Fruit fly (Drosophila melanogaster) whole organism: ENCODE data around the gene ATPsynC.

Experiments
- CG8478 ChIP-seq: fragments of >200 bp; optimal IDR thresholded peaks from 2 replicates; lab custom pipeline; 2018; ENCODE audit warnings: inconsistent platforms
- Dll ChIP-seq: fragments of >200 bp; optimal IDR thresholded peaks from 2 replicates; lab custom pipeline; 2017
- EcR ChIP-seq, 2 experiments: fragments of >200 bp; optimal IDR thresholded peaks; 2 replicates each; lab custom pipeline; 2017; ENCODE audit warnings: missing biosample characterization in 2 of 2, missing genetic modification characterization in 2 of 2, missing genetic modification reagents in 2 of 2
- pan ChIP-seq: fragments of >200 bp; optimal IDR thresholded peaks from 2 replicates; lab custom pipeline; 2017
- psq ChIP-seq: fragments of >200 bp; optimal IDR thresholded peaks from 2 replicates; lab custom pipeline; 2017
- usp ChIP-seq: fragments of >200 bp; optimal IDR thresholded peaks from 2 replicates; lab custom pipeline; 2017; ENCODE audit warnings: missing biosample characterization, missing genetic modification characterization, mixed read lengths

Gene ATPsynC

DNA sequence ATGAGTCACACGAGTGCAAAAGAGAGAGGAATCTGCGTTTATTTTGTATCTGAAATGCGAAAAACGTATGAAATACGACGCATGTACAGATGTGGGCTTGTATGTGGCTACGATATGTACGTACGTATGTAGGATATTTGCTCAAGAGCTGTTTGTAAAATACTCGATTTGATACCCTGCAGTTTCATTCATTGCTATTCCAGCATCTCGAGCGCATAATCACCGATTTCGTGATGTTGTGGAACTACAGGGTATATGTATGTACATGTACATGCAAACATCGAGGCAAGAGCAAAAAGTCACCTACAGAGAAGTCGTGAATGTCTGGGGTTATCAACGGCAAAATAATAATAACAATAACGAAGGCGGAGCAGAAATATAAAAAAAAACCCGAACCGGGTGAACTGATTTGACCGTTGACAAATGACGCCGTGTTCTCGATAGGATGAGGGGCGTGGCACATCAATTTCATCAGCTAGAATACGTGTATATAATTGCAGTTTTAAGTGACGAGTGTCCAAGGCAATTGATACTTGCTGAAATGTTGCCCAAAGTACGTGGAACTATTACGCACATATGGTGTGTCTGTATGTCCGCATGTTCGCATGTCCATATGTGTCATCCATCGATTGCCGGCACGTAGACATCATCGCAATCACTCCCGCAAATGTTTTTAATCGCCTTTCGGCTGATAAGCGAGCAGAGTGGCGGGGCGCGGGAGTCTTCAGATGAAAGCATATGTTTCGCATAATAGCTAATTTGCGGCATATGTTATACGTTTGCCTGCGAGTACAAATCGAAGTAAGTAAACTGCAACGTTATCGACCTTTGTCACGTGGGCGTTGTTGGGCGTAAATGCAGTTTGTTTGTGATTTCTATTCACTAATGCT lies 4.8 kb upstream of the ATPsynC start:
- TF ChIP-seq Dll (no peak), pan (lab: Kevin White, UChicago) (no peak), psq (no peak), EcR (GFP tag; optimal IDR thresholded peaks at IDR 0.05; lab: Kevin White, UChicago) (no peak), usp (GFP tag; lab: Kevin White, UChicago) (no peak), CG8478 (lab: Kevin White, UChicago) (no peak)

dm6 chr3R:31222890-31223569 lies 3.6 kb upstream of the ATPsynC start:
- TF ChIP-seq Dll: no peak
- TF ChIP-seq EcR (GFP tag; optimal IDR thresholded peaks at IDR 0.05; lab: Kevin White, UChicago): no peak
- no peak for TF ChIP-seq CG8478 (lab: Kevin White, UChicago)
- TF ChIP-seq usp (GFP tag; lab: Kevin White, UChicago): no peak
- TF ChIP-seq pan (lab: Kevin White, UChicago): no peak
- TF ChIP-seq psq: no peak

- TF ChIP-seq usp (GFP tag; lab: Kevin White, UChicago) (no peak), Dll (no peak), psq (no peak), CG8478 (lab: Kevin White, UChicago) (no peak), EcR (GFP tag; optimal IDR thresholded peaks at IDR 0.05; lab: Kevin White, UChicago) (no peak), pan (lab: Kevin White, UChicago) (no peak)
Measured at dm6 chr3R:31222125-31222889, 2.9 kb upstream of the ATPsynC start.

DNA sequence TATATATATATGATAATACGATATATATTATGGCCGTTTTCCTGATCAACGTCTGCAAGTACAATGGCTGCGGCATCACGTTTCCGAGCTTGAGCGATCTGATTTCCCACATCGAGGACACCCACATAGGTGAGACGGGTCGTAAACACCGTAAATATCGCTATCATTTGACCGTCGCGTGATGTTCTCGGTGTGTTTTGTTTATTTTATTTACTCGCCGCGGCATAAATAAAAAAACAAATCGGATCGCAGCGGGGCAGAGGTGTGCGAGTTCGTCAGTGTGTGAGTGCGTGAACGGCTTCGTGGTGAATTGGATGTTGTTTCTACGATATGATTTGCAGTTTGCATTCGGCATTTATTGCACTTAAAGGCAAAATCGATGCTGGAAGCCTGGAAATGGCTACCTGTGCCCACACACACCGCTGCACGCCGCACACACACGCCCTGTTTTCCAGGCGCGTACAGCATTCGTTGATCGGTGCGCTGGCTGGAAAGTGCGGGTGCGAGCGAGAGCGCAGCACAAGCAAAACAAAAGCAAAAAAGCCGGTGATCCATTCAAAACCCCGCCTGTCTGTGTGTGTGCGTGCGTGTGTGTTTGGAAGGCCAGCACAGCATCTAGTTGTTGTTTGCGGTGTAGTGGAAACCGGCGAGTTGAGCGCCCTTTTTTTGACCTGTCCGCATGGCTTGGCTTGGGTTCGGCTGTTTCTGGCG lies 2.1 kb upstream of the ATPsynC start:
- TF ChIP-seq CG8478 (lab: Kevin White, UChicago): no peak
- no peak for TF ChIP-seq EcR (GFP tag; optimal IDR thresholded peaks at IDR 0.05; lab: Kevin White, UChicago)
- no peak for TF ChIP-seq psq
- no peak for TF ChIP-seq pan (lab: Kevin White, UChicago)
- no peak for TF ChIP-seq Dll
- no peak for TF ChIP-seq usp (GFP tag; lab: Kevin White, UChicago)

dm6 chr3R:31220456-31221336 lies 1.3 kb upstream of the ATPsynC start, which contains the start of gene CG12054:
Gene CG12054, plus strand, starts transcription at chr3R:31220702.
- no peak for TF ChIP-seq EcR (GFP tag; optimal IDR thresholded peaks at IDR 0.05; lab: Kevin White, UChicago)
- no peak for TF ChIP-seq Dll
- no peak for TF ChIP-seq psq
- TF ChIP-seq usp (GFP tag; lab: Kevin White, UChicago): no peak
- TF ChIP-seq pan (lab: Kevin White, UChicago): no peak

- TF ChIP-seq EcR (GFP tag; optimal IDR thresholded peaks at IDR 0.05; lab: Kevin White, UChicago): peak in 1 of 2 experiments; percentile 86
- TF ChIP-seq usp (GFP tag; lab: Kevin White, UChicago): no peak
- no peak for TF ChIP-seq pan (lab: Kevin White, UChicago)
- no peak for TF ChIP-seq CG8478 (lab: Kevin White, UChicago)
Measured at dm6 chr3R:31218214-31218876, 1.1 kb downstream of the ATPsynC start.

DNA sequence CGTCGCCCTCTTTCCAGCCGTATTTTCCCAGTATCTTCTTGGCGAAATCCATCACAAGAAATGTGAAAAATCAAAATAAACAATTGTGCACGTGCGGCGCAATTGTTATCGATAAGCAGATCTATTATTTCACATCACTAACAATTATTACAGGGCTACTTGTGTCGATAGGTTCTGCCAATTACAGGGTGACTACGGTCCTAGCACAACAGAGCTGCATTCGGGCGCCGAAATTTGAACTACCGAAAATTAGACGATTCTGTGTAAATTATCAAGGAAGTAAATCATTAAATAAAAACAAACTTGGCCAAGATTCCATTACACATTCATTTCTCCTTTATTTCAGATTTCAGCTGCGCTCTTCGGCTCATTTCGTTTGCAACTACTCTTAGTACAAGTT lies 3.6 kb downstream of the ATPsynC start, which contains the start of gene CG15561:
TSS of gene CG15561 (minus strand) at position 113 of the 400 bp plus-strand sequence.
- TF ChIP-seq CG8478 (lab: Kevin White, UChicago) (no peak), Dll (no peak), pan (lab: Kevin White, UChicago) (no peak), psq (no peak), usp (GFP tag; lab: Kevin White, UChicago) (no peak), EcR (GFP tag; optimal IDR thresholded peaks at IDR 0.05; lab: Kevin White, UChicago) (no peak)

DNA sequence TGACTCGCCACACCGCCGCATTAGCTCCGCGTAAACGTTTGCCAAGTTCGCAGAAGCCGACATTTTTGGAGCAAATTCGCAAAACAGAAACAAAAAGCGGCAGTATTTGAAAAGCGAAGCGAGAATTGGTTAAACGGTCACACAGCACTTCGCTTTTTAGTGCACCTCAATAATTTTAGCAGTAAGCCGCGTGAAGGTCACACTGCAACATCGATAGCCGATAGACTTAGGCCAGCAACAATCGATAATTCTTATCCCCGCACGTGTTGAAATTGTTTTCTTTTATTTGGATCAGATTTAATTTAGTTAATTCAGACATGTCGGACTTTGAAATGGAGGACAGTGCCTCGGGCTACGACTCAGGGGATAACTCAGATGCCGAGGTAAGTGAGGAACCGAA lies 6.2 kb downstream of the ATPsynC start, which contains the start of the genes Zwilch and CG1542:
TSS of gene Zwilch (minus strand) at position 150 of the 400 bp plus-strand sequence.
TSS of gene CG1542 (plus strand) at position 232 of the 400 bp plus-strand sequence.
- TF ChIP-seq CG8478 (lab: Kevin White, UChicago) (no peak), psq (no peak), pan (lab: Kevin White, UChicago) (no peak), EcR (GFP tag; optimal IDR thresholded peaks at IDR 0.05; lab: Kevin White, UChicago) (no peak), Dll (no peak), usp (GFP tag; lab: Kevin White, UChicago) (no peak)

DNA sequence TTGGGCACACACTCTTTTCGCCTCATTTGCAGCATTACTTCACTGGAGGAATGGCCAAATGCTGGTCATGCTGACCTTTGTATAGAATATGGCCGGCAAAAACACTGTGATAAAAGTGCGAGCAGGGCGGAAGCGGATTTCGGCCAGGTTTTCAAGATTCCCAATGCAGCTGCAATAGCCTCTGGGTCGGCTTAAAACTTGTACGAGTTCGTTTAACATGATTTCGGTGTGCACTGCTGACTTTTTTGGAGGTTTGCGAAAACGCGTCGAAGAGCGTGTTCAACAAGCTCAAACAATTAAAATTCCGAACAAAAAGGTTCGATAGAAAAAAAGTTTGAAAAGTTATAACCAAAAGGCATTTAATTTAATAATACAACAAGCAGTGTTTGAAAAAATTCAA lies 8.8 kb downstream of the ATPsynC start, which contains the start of gene chp:
TSS of gene chp (minus strand) at position 101 of the 400 bp plus-strand sequence.
- no peak for TF ChIP-seq usp (GFP tag; lab: Kevin White, UChicago)
- TF ChIP-seq EcR (GFP tag; optimal IDR thresholded peaks at IDR 0.05; lab: Kevin White, UChicago): no peak
- TF ChIP-seq psq: no peak
- TF ChIP-seq Dll: no peak
- no peak for TF ChIP-seq CG8478 (lab: Kevin White, UChicago)
- TF ChIP-seq pan (lab: Kevin White, UChicago): no peak
